Fruit fly (Drosophila melanogaster) whole organism, embryonic: Measurements from ENCODE around the gene CG1622.

Experiments used
- BEAF-32 ChIP-seq: fragments of 200-800 bp; sonication (Bioruptor generic); optimal IDR thresholded peaks from 3 replicates; lab custom pipeline; 2017; ENCODE audit warnings: missing biosample characterization, missing genetic modification characterization, mild to moderate bottlenecking, moderate library complexity, missing genetic modification reagents
- CG10431 ChIP-seq: fragments of 200-800 bp; sonication (Bioruptor generic); optimal IDR thresholded peaks from 3 replicates; lab custom pipeline; 2018; ENCODE audit warnings: missing biosample characterization, mild to moderate bottlenecking, missing genetic modification characterization
- CG12104 ChIP-seq: fragments of 200-800 bp; sonication (Bioruptor generic); optimal IDR thresholded peaks from 3 replicates; lab custom pipeline; 2016; ENCODE audit warnings: missing biosample characterization, missing genetic modification characterization
- CG12391 ChIP-seq: fragments of 200-800 bp; sonication (Bioruptor generic); optimal IDR thresholded peaks from 3 replicates; lab custom pipeline; 2018; ENCODE audit warnings: missing biosample characterization, mild to moderate bottlenecking, missing genetic modification characterization, moderate library complexity
- CG12942 ChIP-seq: fragments of 200-800 bp; sonication (Bioruptor generic); optimal IDR thresholded peaks from 3 replicates; lab custom pipeline; 2016; ENCODE audit warnings: missing biosample characterization, missing genetic modification characterization
- CG13287 ChIP-seq: fragments of 200-800 bp; sonication (Bioruptor generic); IDR thresholded peaks from 2 replicates; pipeline ENCODE4 v1.3.6; 2022; ENCODE audit warnings: missing biosample characterization, missing genetic modification characterization; ENCODE audit not compliant: partially characterized antibody
- CG15269 ChIP-seq: fragments of 200-800 bp; sonication (Bioruptor generic); optimal IDR thresholded peaks from 2 replicates; lab custom pipeline; 2018; ENCODE audit warnings: missing biosample characterization, mild to moderate bottlenecking, missing genetic modification characterization, moderate library complexity
- CG1603 ChIP-seq: fragments of 200-800 bp; sonication (Bioruptor generic); optimal IDR thresholded peaks from 2 replicates; lab custom pipeline; 2019; ENCODE audit warnings: missing biosample characterization, mild to moderate bottlenecking, missing genetic modification characterization, moderate library complexity
- CG16813 ChIP-seq: fragments of 200-800 bp; sonication (Bioruptor generic); IDR thresholded peaks from 3 replicates; pipeline ENCODE4 v1.3.6; 2022; ENCODE audit warnings: missing biosample characterization, missing genetic modification characterization; ENCODE audit not compliant: partially characterized antibody
- CG17361 ChIP-seq: fragments of 200-800 bp; sonication (Bioruptor generic); IDR thresholded peaks from 3 replicates; pipeline ENCODE4 v1.3.6; 2022; ENCODE audit warnings: missing biosample characterization, missing genetic modification characterization
- CG17912 ChIP-seq: fragments of 200-800 bp; sonication (Bioruptor generic); optimal IDR thresholded peaks from 2 replicates; lab custom pipeline; 2018; ENCODE audit warnings: missing biosample characterization, mild to moderate bottlenecking, missing genetic modification characterization
- CG2116 ChIP-seq: fragments of 200-800 bp; sonication (Bioruptor generic); optimal IDR thresholded peaks from 3 replicates; lab custom pipeline; 2018; ENCODE audit warnings: missing biosample characterization, mild to moderate bottlenecking, missing genetic modification characterization
- CG34422 ChIP-seq: fragments of 200-800 bp; sonication (Bioruptor generic); IDR thresholded peaks from 3 replicates; pipeline ENCODE4 v1.3.6; 2022; ENCODE audit warnings: missing biosample characterization, missing genetic modification characterization
- CG3726 ChIP-seq: fragments of 200-800 bp; sonication (Bioruptor generic); IDR thresholded peaks from 3 replicates; pipeline ENCODE4, ENCODE4 v1.3.6; 2022; ENCODE audit warnings: missing biosample characterization, missing genetic modification characterization
- CG7963 ChIP-seq: fragments of 200-800 bp; sonication (Bioruptor generic); IDR thresholded peaks from 3 replicates; pipeline ENCODE4 v1.3.6; 2022; ENCODE audit warnings: missing biosample characterization, missing genetic modification characterization; ENCODE audit not compliant: partially characterized antibody
- CG8089 ChIP-seq: fragments of 200-800 bp; sonication (Bioruptor generic); optimal IDR thresholded peaks from 3 replicates; lab custom pipeline; 2016; ENCODE audit warnings: missing biosample characterization, missing genetic modification characterization
- CG8290 ChIP-seq, 3 experiments: fragments of 200-800 bp; sonication (Bioruptor generic); optimal IDR thresholded peaks; 2 replicates each; lab custom pipeline; 2016 to 2019; ENCODE audit warnings: missing biosample characterization in 3 of 3, missing genetic modification characterization in 3 of 3, mild to moderate bottlenecking in 2 of 3, moderate library complexity in 1 of 3
- Doc3 ChIP-seq: fragments of 200-800 bp; sonication (Bioruptor generic); IDR thresholded peaks from 3 replicates; pipeline ENCODE4 v1.3.6; 2022; ENCODE audit warnings: missing biosample characterization, missing genetic modification characterization; ENCODE audit not compliant: partially characterized antibody
- Dref ChIP-seq: fragments of 200-800 bp; sonication (Bioruptor generic); IDR thresholded peaks from 2 replicates; pipeline ENCODE4 v1.3.6; 2022; ENCODE audit warnings: missing biosample characterization, missing genetic modification characterization
- E2f2 ChIP-seq: fragments of 200-800 bp; sonication (Bioruptor generic); IDR thresholded peaks from 2 replicates; pipeline ENCODE4 v1.3.6; 2022; ENCODE audit warnings: missing biosample characterization, missing genetic modification characterization
- ERR ChIP-seq: fragments of 200-800 bp; sonication (Bioruptor generic); optimal IDR thresholded peaks from 2 replicates; lab custom pipeline; 2016; ENCODE audit warnings: missing biosample characterization, missing genetic modification characterization
- Ets97D ChIP-seq: fragments of 200-800 bp; sonication (Bioruptor generic); optimal IDR thresholded peaks from 3 replicates; lab custom pipeline; 2016; ENCODE audit warnings: missing biosample characterization, missing genetic modification characterization
- HLH4C ChIP-seq: fragments of 200-800 bp; sonication (Bioruptor generic); IDR thresholded peaks from 3 replicates; pipeline ENCODE4 v1.3.6; 2022; ENCODE audit warnings: missing biosample characterization, missing genetic modification characterization; ENCODE audit not compliant: partially characterized antibody
- MBD-R2 ChIP-seq: fragments of 200-800 bp; sonication (Bioruptor generic); IDR thresholded peaks from 2 replicates; pipeline ENCODE4 v1.3.6; 2022; ENCODE audit warnings: missing biosample characterization, missing genetic modification characterization
- MESR4 ChIP-seq: fragments of 200-800 bp; sonication (Bioruptor generic); optimal IDR thresholded peaks from 2 replicates; lab custom pipeline; 2018; ENCODE audit warnings: missing biosample characterization, mild to moderate bottlenecking, missing genetic modification characterization, moderate library complexity
- Myb ChIP-seq: fragments of 200-800 bp; sonication (Bioruptor generic); optimal IDR thresholded peaks from 2 replicates; lab custom pipeline; 2016; ENCODE audit warnings: missing biosample characterization, missing genetic modification characterization
- NfI ChIP-seq: fragments of 200-800 bp; sonication (Bioruptor generic); optimal IDR thresholded peaks from 3 replicates; lab custom pipeline; 2018; ENCODE audit warnings: missing biosample characterization, mild to moderate bottlenecking, missing genetic modification characterization, moderate library complexity
- Opbp ChIP-seq: fragments of 200-800 bp; sonication (Bioruptor generic); IDR thresholded peaks from 3 replicates; pipeline ENCODE4 v1.3.6; 2022; ENCODE audit warnings: missing biosample characterization, missing genetic modification characterization; ENCODE audit not compliant: partially characterized antibody
- Ptx1 ChIP-seq: fragments of 200-800 bp; sonication (Bioruptor generic); IDR thresholded peaks from 2 replicates; pipeline ENCODE4 v1.3.6; 2022; ENCODE audit warnings: missing biosample characterization, missing genetic modification characterization
- Scr ChIP-seq: fragments of 200-800 bp; sonication (Bioruptor generic); IDR thresholded peaks from 2 replicates; pipeline ENCODE4 v1.3.6; 2022; ENCODE audit warnings: missing biosample characterization, missing genetic modification characterization; ENCODE audit not compliant: partially characterized antibody
- Sry-δ ChIP-seq: fragments of 200-800 bp; sonication (Bioruptor generic); optimal IDR thresholded peaks from 2 replicates; lab custom pipeline; 2016; ENCODE audit warnings: missing biosample characterization, missing genetic modification characterization
- Trl ChIP-seq, 3 experiments: fragments of >200 bp in 2 of 3; fragments of 200-800 bp in 1 of 3; sonication (Bioruptor generic) in 1 of 3; optimal IDR thresholded peaks; 2 replicates in 1 of 3; 3 replicates in 2 of 3; lab custom pipeline; 2016 to 2017; ENCODE audit warnings: missing biosample characterization in 1 of 3, missing genetic modification characterization in 1 of 3
- bsh ChIP-seq, 2 experiments: fragments of 200-800 bp; sonication (Bioruptor generic); optimal IDR thresholded peaks; 2 replicates each; lab custom pipeline; 2017 to 2018; ENCODE audit warnings: mild to moderate bottlenecking in 2 of 2, missing biosample characterization in 2 of 2, missing genetic modification characterization in 2 of 2, moderate library complexity in 1 of 2
- ci ChIP-seq: fragments of 200-800 bp; sonication (Bioruptor generic); IDR thresholded peaks from 3 replicates; pipeline ENCODE4 v1.3.6; 2022; ENCODE audit warnings: missing biosample characterization, missing genetic modification characterization
- crp ChIP-seq, 2 experiments: fragments of 200-800 bp; sonication (Bioruptor generic); optimal IDR thresholded peaks; 2 replicates in 1 of 2; 3 replicates in 1 of 2; lab custom pipeline; 2017; ENCODE audit warnings: missing biosample characterization in 2 of 2, missing genetic modification characterization in 2 of 2, mild to moderate bottlenecking in 1 of 2, moderate library complexity in 1 of 2
- knrl ChIP-seq: fragments of 200-800 bp; sonication (Bioruptor generic); IDR thresholded peaks from 3 replicates; pipeline ENCODE4 v1.3.6; 2022; ENCODE audit warnings: missing biosample characterization, missing genetic modification characterization; ENCODE audit not compliant: partially characterized antibody
- mld ChIP-seq: fragments of 200-800 bp; sonication (Bioruptor generic); IDR thresholded peaks from 3 replicates; pipeline ENCODE4 v1.3.6; 2022; ENCODE audit warnings: missing biosample characterization, missing genetic modification characterization; ENCODE audit not compliant: partially characterized antibody
- nom ChIP-seq: fragments of 200-800 bp; sonication (Bioruptor generic); optimal IDR thresholded peaks from 2 replicates; lab custom pipeline; 2017; ENCODE audit warnings: missing biosample characterization, missing genetic modification characterization, mild to moderate bottlenecking, moderate library complexity, missing genetic modification reagents
- sens ChIP-seq: fragments of 200-800 bp; sonication (Bioruptor generic); peaks from one replicate; lab custom pipeline; 2016; ENCODE audit warnings: missing biosample characterization, missing genetic modification characterization
- slbo ChIP-seq: fragments of 200-800 bp; sonication (Bioruptor generic); IDR thresholded peaks from 2 replicates; pipeline ENCODE4 v1.3.6; 2022; ENCODE audit warnings: missing biosample characterization, missing genetic modification characterization
- sna ChIP-seq: fragments of 200-800 bp; sonication (Bioruptor generic); IDR thresholded peaks from 2 replicates; pipeline ENCODE4 v1.3.6; 2022; ENCODE audit warnings: missing biosample characterization, missing genetic modification characterization; ENCODE audit not compliant: partially characterized antibody
- stwl ChIP-seq: fragments of 200-800 bp; sonication (Bioruptor generic); optimal IDR thresholded peaks from 3 replicates; lab custom pipeline; 2018; ENCODE audit warnings: missing biosample characterization, mild to moderate bottlenecking, missing genetic modification characterization, moderate library complexity
- twi ChIP-seq: fragments of 200-800 bp; optimal IDR thresholded peaks from 2 replicates; lab custom pipeline; 2019; ENCODE audit warnings: missing biosample characterization, mild to moderate bottlenecking, missing genetic modification characterization, moderate library complexity
- unc-4 ChIP-seq: fragments of 200-800 bp; sonication (Bioruptor generic); IDR thresholded peaks from 2 replicates; pipeline ENCODE4 v1.3.6; 2022; ENCODE audit warnings: missing biosample characterization, missing genetic modification characterization; ENCODE audit not compliant: partially characterized antibody
- vnd ChIP-seq: fragments of 200-800 bp; sonication (Bioruptor generic); IDR thresholded peaks from 3 replicates; pipeline ENCODE4 v1.3.6; 2022; ENCODE audit warnings: missing biosample characterization, missing genetic modification characterization; ENCODE audit not compliant: partially characterized antibody
- vvl ChIP-seq: fragments of 200-800 bp; sonication (Bioruptor generic); IDR thresholded peaks from 2 replicates; pipeline ENCODE4 v1.3.6; 2022; ENCODE audit warnings: missing biosample characterization, missing genetic modification characterization

The CG1622 gene

dm6 chrX:13338113-13338512, 41.2 kb downstream of the CG1622 start, which contains the start of gene CG15747:
Gene CG15747 (plus strand): TSS chrX:13338318.
- peak; percentile 46 for TF ChIP-seq CG16813
- peak; percentile 70; the same call in 2 of the 3 replicates for TF ChIP-seq Opbp (GFP tag; lab: Robert Waterston, UW)
- TF ChIP-seq CG8290 (GFP tag; optimal IDR thresholded peaks at IDR 0.05; lab: Kevin White, UChicago): no peak
- TF ChIP-seq CG8290 (tag; optimal IDR thresholded peaks at IDR 0.05; lab: Kevin White, UChicago): peak in 1 of 2 experiments; percentile 38
- no peak for TF ChIP-seq twi
- TF ChIP-seq Ets97D (GFP tag; lab: Kevin White, UChicago): peak; percentile 74
- TF ChIP-seq vnd (GFP tag; lab: Robert Waterston, UW): peak; percentile 48; the same call in 1 of the 3 replicates
- TF ChIP-seq ci (GFP tag; lab: Robert Waterston, UW): peak; percentile 48; the same call in 1 of the 3 replicates
- peak; percentile 28; the same call in 1 of the 2 replicates for TF ChIP-seq unc-4 (GFP tag; lab: Robert Waterston, UW)
- peak; percentile 29; the same call in 2 of the 3 replicates for TF ChIP-seq Doc3 (GFP tag; lab: Robert Waterston, UW)
- 0 out of 2 replicates have a peak, but pooled peaks have one; percentile 22 for TF ChIP-seq Ptx1 (GFP tag; lab: Robert Waterston, UW)
- TF ChIP-seq CG17361 (GFP tag; lab: Robert Waterston, UW): peak; percentile 46; the same call in 1 of the 3 replicates
- peak; percentile 69 for TF ChIP-seq CG1603 (tag; lab: Kevin White, UChicago)
- TF ChIP-seq vvl: peak; percentile 58
- TF ChIP-seq E2f2 (GFP tag; lab: Robert Waterston, UW): peak; percentile 11; the same call in 1 of the 2 replicates
- no peak for TF ChIP-seq CG12942 (GFP tag; lab: Kevin White, UChicago)
- TF ChIP-seq Scr (GFP tag; lab: Robert Waterston, UW): peak; percentile 47; the same call in 1 of the 2 replicates
- TF ChIP-seq CG15269 (tag; lab: Kevin White, UChicago): no peak
- TF ChIP-seq MBD-R2 (GFP tag; lab: Robert Waterston, UW): peak; percentile 35; the same call in 1 of the 2 replicates
- no peak for TF ChIP-seq ERR
- peak; percentile 13 for TF ChIP-seq CG13287 (GFP tag; lab: Robert Waterston, UW)
- 0 out of 3 replicates have a peak, but pooled peaks have one; percentile 32 for TF ChIP-seq CG34422 (GFP tag; lab: Robert Waterston, UW)
- TF ChIP-seq Trl (optimal IDR thresholded peaks at IDR 0.05; lab: Kevin White, UChicago): no peak
- TF ChIP-seq Trl (GFP tag; optimal IDR thresholded peaks at IDR 0.05; lab: Kevin White, UChicago): no peak
- no peak for TF ChIP-seq CG12104 (GFP tag; lab: Kevin White, UChicago)
- TF ChIP-seq CG17912 (GFP tag; lab: Kevin White, UChicago): peak; percentile 4
- peak; percentile 53 for TF ChIP-seq Myb
- no peak for TF ChIP-seq CG12391 (tag; lab: Kevin White, UChicago)
- TF ChIP-seq CG10431 (GFP tag; lab: Kevin White, UChicago): no peak
- TF ChIP-seq HLH4C: 0 out of 3 replicates have a peak, but pooled peaks have one; percentile 15
- TF ChIP-seq Sry-δ (GFP tag; lab: Kevin White, UChicago): peak; percentile 0
- peak; percentile 40; the same call in 1 of the 3 replicates for TF ChIP-seq CG7963 (GFP tag; lab: Robert Waterston, UW)
- TF ChIP-seq Dref (GFP tag; lab: Robert Waterston, UW): peak; percentile 77
- no peak for TF ChIP-seq crp (GFP tag; optimal IDR thresholded peaks at IDR 0.05; lab: Kevin White, UChicago)
- peak; percentile 36; the same call in 2 of the 3 replicates for TF ChIP-seq knrl (GFP tag; lab: Robert Waterston, UW)
- TF ChIP-seq sens (GFP tag; lab: Kevin White, UChicago): peak; percentile 15
- TF ChIP-seq mld: no peak
- TF ChIP-seq NfI (GFP tag; lab: Kevin White, UChicago): peak; percentile 15
- TF ChIP-seq bsh (GFP tag; optimal IDR thresholded peaks at IDR 0.05; lab: Kevin White, UChicago): no peak
- TF ChIP-seq CG2116 (GFP tag; lab: Kevin White, UChicago): peak; percentile 13
- TF ChIP-seq CG8089: no peak
- TF ChIP-seq slbo: peak; percentile 13; the same call in 1 of the 2 replicates
- no peak for TF ChIP-seq CG3726 (GFP tag; lab: Robert Waterston, UW)
- no peak for TF ChIP-seq nom (GFP tag; lab: Kevin White, UChicago)
- peak; percentile 62 for TF ChIP-seq MESR4 (GFP tag; lab: Kevin White, UChicago)
- peak; percentile 2 for TF ChIP-seq stwl
- TF ChIP-seq BEAF-32 (GFP tag; lab: Kevin White, UChicago): peak; percentile 68
- 0 out of 2 replicates have a peak, but pooled peaks have one; percentile 24 for TF ChIP-seq sna (GFP tag; lab: Robert Waterston, UW)
